Worm (Caenorhabditis elegans) whole organism, L1 larva: ENCODE data around the gene Y37H2A.10.

Experiments
- aly-2 ChIP-seq: fragments of 150-350 bp; optimal IDR thresholded peaks from 2 replicates; lab custom pipeline; 2014; ENCODE audit warnings: missing biosample characterization, missing genetic modification characterization
- ces-1 ChIP-seq: fragments of 150-350 bp; optimal IDR thresholded peaks from 2 replicates; lab custom pipeline; 2014; ENCODE audit warnings: missing biosample characterization, missing genetic modification reagents, missing genetic modification characterization
- jun-1 ChIP-seq: fragments of 150-350 bp; optimal IDR thresholded peaks from 2 replicates; lab custom pipeline; 2014; ENCODE audit warnings: missing biosample characterization, missing genetic modification reagents, missing genetic modification characterization
- lin-13 ChIP-seq: fragments of 150-350 bp; optimal IDR thresholded peaks from 2 replicates; lab custom pipeline; 2014; ENCODE audit warnings: missing biosample characterization, missing genetic modification reagents, missing genetic modification characterization
- nhr-77 ChIP-seq: fragments of 150-350 bp; optimal IDR thresholded peaks from 2 replicates; lab custom pipeline; 2014; ENCODE audit warnings: missing biosample characterization, missing genetic modification characterization

DNA sequence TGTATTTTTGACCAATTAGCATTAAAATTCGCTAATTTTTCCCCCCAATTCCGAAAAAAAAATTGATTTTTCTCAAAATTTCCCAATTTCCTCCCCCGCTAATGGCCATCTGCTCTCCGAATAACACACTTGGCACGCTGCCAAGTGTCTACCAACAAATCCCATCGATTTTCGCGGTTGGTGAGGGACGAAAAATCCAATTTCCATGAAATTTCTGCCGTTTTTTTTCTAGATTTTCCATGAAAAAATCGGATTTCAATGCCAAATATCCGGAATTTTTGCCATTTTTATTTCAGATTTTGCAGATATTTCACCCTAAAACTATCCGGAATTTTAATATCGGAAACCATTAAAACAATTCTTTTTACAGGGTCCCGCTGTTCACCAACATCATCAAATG is 29.3 kb upstream of the Y37H2A.10 start:
- TF ChIP-seq aly-2 (tag; lab: Kevin White, UChicago) (no peak), nhr-77 (tag; lab: Kevin White, UChicago) (no peak), lin-13 (GFP tag; lab: Kevin White, UChicago) (no peak), ces-1 (GFP tag; lab: Kevin White, UChicago) (no peak), jun-1 (no peak)
